Worm (Caenorhabditis elegans) whole organism, mixed stage, embryonic: Measurements from ENCODE around the gene F10G2.10.

Experiments used
- M03D4.4 ChIP-seq: sonication (generic microtip); optimal IDR thresholded peaks from 2 replicates; lab custom pipeline; 2017; ENCODE audit warnings: mild to moderate bottlenecking, missing genetic modification characterization, missing compliant biosample characterization
- bed-3 ChIP-seq: fragments of 200-800 bp; sonication (Bioruptor generic); optimal IDR thresholded peaks from 3 replicates; lab custom pipeline; 2018; ENCODE audit warnings: mild to moderate bottlenecking, missing genetic modification characterization, moderate library complexity, missing compliant biosample characterization
- blmp-1 ChIP-seq: fragments of 150-350 bp; optimal IDR thresholded peaks from 2 replicates; lab custom pipeline; 2014; ENCODE audit warnings: missing biosample characterization, missing genetic modification characterization
- ceh-39 ChIP-seq: fragments of 150-350 bp; optimal IDR thresholded peaks from 2 replicates; lab custom pipeline; 2014; ENCODE audit warnings: missing biosample characterization, missing genetic modification characterization
- ceh-43 ChIP-seq: fragments of 200-800 bp; sonication (Bioruptor generic); optimal IDR thresholded peaks from 2 replicates; lab custom pipeline; 2018; ENCODE audit warnings: mild to moderate bottlenecking, missing genetic modification characterization, moderate library complexity, missing compliant biosample characterization
- ceh-83 ChIP-seq: fragments of 200-800 bp; sonication (Bioruptor generic); optimal IDR thresholded peaks from 2 replicates; lab custom pipeline; 2018; ENCODE audit warnings: mild to moderate bottlenecking, missing genetic modification characterization, missing compliant biosample characterization
- ces-1 ChIP-seq: fragments of 150-350 bp; optimal IDR thresholded peaks from 2 replicates; lab custom pipeline; 2014; ENCODE audit warnings: missing biosample characterization, missing genetic modification reagents, missing genetic modification characterization
- cnd-1 ChIP-seq: fragments of 200-800 bp; sonication (Bioruptor generic); optimal IDR thresholded peaks from 2 replicates; lab custom pipeline; 2018; ENCODE audit warnings: mild to moderate bottlenecking, missing genetic modification characterization, missing compliant biosample characterization
- drap-1 ChIP-seq: fragments of 200-800 bp; sonication (Bioruptor generic); optimal IDR thresholded peaks from 3 replicates; lab custom pipeline; 2018; ENCODE audit warnings: mild to moderate bottlenecking, missing genetic modification characterization, missing compliant biosample characterization
- elt-1 ChIP-seq: sonication (generic microtip); optimal IDR thresholded peaks from 2 replicates; lab custom pipeline; 2017; ENCODE audit warnings: missing genetic modification characterization, mild to moderate bottlenecking, missing compliant biosample characterization, antibody characterized with exemption, moderate library complexity, borderline replicate concordance; ENCODE audit not compliant: insufficient read depth
- elt-3 ChIP-seq: fragments of 150-350 bp; optimal IDR thresholded peaks from 2 replicates; lab custom pipeline; 2014; ENCODE audit warnings: missing biosample characterization, missing genetic modification characterization
- flh-1 ChIP-seq: fragments of 200-800 bp; sonication (Bioruptor generic); optimal IDR thresholded peaks from 2 replicates; lab custom pipeline; 2018; ENCODE audit warnings: mild to moderate bottlenecking, missing genetic modification characterization, moderate library complexity, missing compliant biosample characterization
- hlh-1 ChIP-seq: fragments of 150-350 bp; optimal IDR thresholded peaks from 2 replicates; lab custom pipeline; 2014; ENCODE audit warnings: missing biosample characterization, missing genetic modification reagents, missing genetic modification characterization
- lin-13 ChIP-seq: fragments of 150-350 bp; optimal IDR thresholded peaks from 2 replicates; lab custom pipeline; 2014; ENCODE audit warnings: missing biosample characterization, missing genetic modification characterization
- lin-32 ChIP-seq: fragments of 200-800 bp; sonication (Bioruptor generic); optimal IDR thresholded peaks from 2 replicates; lab custom pipeline; 2018; ENCODE audit warnings: mild to moderate bottlenecking, missing genetic modification characterization, missing compliant biosample characterization
- lsy-2 ChIP-seq: fragments of 150-350 bp; optimal IDR thresholded peaks from 2 replicates; lab custom pipeline; 2014; ENCODE audit warnings: missing biosample characterization, missing genetic modification characterization
- mab-5 ChIP-seq: fragments of 150-350 bp; optimal IDR thresholded peaks from 2 replicates; lab custom pipeline; 2014; ENCODE audit warnings: missing biosample characterization, missing genetic modification characterization
- nhr-28 ChIP-seq: fragments of 150-350 bp; optimal IDR thresholded peaks from 2 replicates; lab custom pipeline; 2014; ENCODE audit warnings: missing biosample characterization, missing genetic modification characterization
- nhr-76 ChIP-seq: sonication (generic microtip); optimal IDR thresholded peaks from 2 replicates; lab custom pipeline; 2017; ENCODE audit warnings: missing biosample characterization, missing genetic modification characterization
- pha-4 ChIP-seq: fragments of 150-350 bp; optimal IDR thresholded peaks from 2 replicates; lab custom pipeline; 2018; ENCODE audit warnings: missing biosample characterization, missing genetic modification reagents, missing genetic modification characterization
- sem-2 ChIP-seq: fragments of 200-800 bp; sonication (Bioruptor generic); optimal IDR thresholded peaks from 2 replicates; lab custom pipeline; 2018; ENCODE audit warnings: mild to moderate bottlenecking, missing genetic modification characterization, missing compliant biosample characterization
- snpc-4 ChIP-seq: fragments of 150-350 bp; optimal IDR thresholded peaks from 2 replicates; lab custom pipeline; 2014; ENCODE audit warnings: missing biosample characterization, missing genetic modification characterization
- sptf-1 ChIP-seq: sonication (generic microtip); optimal IDR thresholded peaks from 2 replicates; lab custom pipeline; 2017; ENCODE audit warnings: mild to moderate bottlenecking, missing genetic modification characterization, moderate library complexity, missing compliant biosample characterization
- tbx-8 ChIP-seq: fragments of 200-800 bp; sonication (Bioruptor generic); optimal IDR thresholded peaks from 2 replicates; lab custom pipeline; 2018; ENCODE audit warnings: mild to moderate bottlenecking, missing genetic modification characterization, moderate library complexity, missing compliant biosample characterization
- unc-62 ChIP-seq: fragments of 150-350 bp; optimal IDR thresholded peaks from 2 replicates; lab custom pipeline; 2014; ENCODE audit warnings: missing biosample characterization, missing genetic modification reagents, missing genetic modification characterization
- ztf-11 ChIP-seq: fragments of 150-350 bp; optimal IDR thresholded peaks from 2 replicates; lab custom pipeline; 2014; ENCODE audit warnings: missing biosample characterization, missing genetic modification characterization

Gene F10G2.10

ce11 chrV:7321915-7322314 lies at the start of gene F10G2.10:
Gene F10G2.10 (plus strand): TSS chrV:7322215.
- TF ChIP-seq drap-1 (no peak), ceh-39 (tag; lab: Kevin White, UChicago) (no peak), ces-1 (GFP tag; lab: Kevin White, UChicago) (no peak), elt-3 (no peak), bed-3 (no peak)

ce11 chrV:7274992-7275391 lies 47.0 kb upstream of the F10G2.10 start, which contains the start of gene C13A2.10:
Gene C13A2.10 (minus strand): TSS chrV:7275092.
- TF ChIP-seq lsy-2 (no peak), nhr-76 (tag; lab: Kevin White, UChicago) (no peak), cnd-1 (tag; lab: Kevin White, UChicago) (no peak), elt-1 (tag; lab: Kevin White, UChicago) (no peak), mab-5 (tag; lab: Kevin White, UChicago) (no peak), lin-32 (GFP tag; lab: Kevin White, UChicago) (no peak), snpc-4 (no peak)

ce11 chrV:7275491-7275890 lies 46.5 kb upstream of the F10G2.10 start, which contains the start of gene C13A2.5:
Gene C13A2.5 (plus strand): TSS chrV:7275791.
- TF ChIP-seq ces-1 (GFP tag; lab: Kevin White, UChicago): no peak
- TF ChIP-seq ztf-11: no peak
- TF ChIP-seq elt-1 (tag; lab: Kevin White, UChicago): no peak
- no peak for TF ChIP-seq unc-62
- TF ChIP-seq lsy-2: no peak
- no peak for TF ChIP-seq nhr-76 (tag; lab: Kevin White, UChicago)
- no peak for TF ChIP-seq sem-2 (GFP tag; lab: Kevin White, UChicago)
- no peak for TF ChIP-seq blmp-1
- no peak for TF ChIP-seq flh-1 (GFP tag; lab: Kevin White, UChicago)
- TF ChIP-seq M03D4.4 (tag; lab: Kevin White, UChicago): no peak
- TF ChIP-seq hlh-1: no peak
- no peak for TF ChIP-seq pha-4 (tag; lab: Kevin White, UChicago)

- no peak for TF ChIP-seq ceh-43 (GFP tag; lab: Kevin White, UChicago)
- no peak for TF ChIP-seq sptf-1 (tag; lab: Kevin White, UChicago)
- TF ChIP-seq ces-1 (GFP tag; lab: Kevin White, UChicago): no peak
- TF ChIP-seq tbx-8 (GFP tag; lab: Kevin White, UChicago): no peak
Observed at ce11 chrV:7279090-7279489, 42.9 kb upstream of the F10G2.10 start, which contains the start of gene C13A2.4. Gene C13A2.4 (plus strand): TSS chrV:7279390.

ce11 chrV:7282037-7282436 lies 40.0 kb upstream of the F10G2.10 start, which contains the start of gene C13A2.3:
Gene C13A2.3 (plus strand): TSS chrV:7282337.
- TF ChIP-seq sem-2 (GFP tag; lab: Kevin White, UChicago) (no peak), nhr-28 (tag; lab: Kevin White, UChicago) (no peak), nhr-76 (tag; lab: Kevin White, UChicago) (no peak), ztf-11 (no peak), bed-3 (no peak), mab-5 (tag; lab: Kevin White, UChicago) (no peak), elt-1 (tag; lab: Kevin White, UChicago) (no peak), tbx-8 (GFP tag; lab: Kevin White, UChicago) (no peak), cnd-1 (tag; lab: Kevin White, UChicago) (no peak), blmp-1 (no peak), lin-13 (tag; lab: Kevin White, UChicago) (no peak), ceh-83 (GFP tag; lab: Kevin White, UChicago) (no peak), pha-4 (tag; lab: Kevin White, UChicago) (no peak), flh-1 (GFP tag; lab: Kevin White, UChicago) (no peak)

- no peak for TF ChIP-seq cnd-1 (tag; lab: Kevin White, UChicago)
- TF ChIP-seq flh-1 (GFP tag; lab: Kevin White, UChicago): no peak
Observed at ce11 chrV:7288699-7289098, 33.3 kb upstream of the F10G2.10 start, which contains the start of gene C13A2.1. Gene C13A2.1 (plus strand): TSS chrV:7288999.

ce11 chrV:7295270-7295669 lies 26.7 kb upstream of the F10G2.10 start, which contains the start of gene F07G11.4:
Gene F07G11.4 (minus strand): TSS chrV:7295370.
- TF ChIP-seq nhr-76 (tag; lab: Kevin White, UChicago) (no peak), sem-2 (GFP tag; lab: Kevin White, UChicago) (no peak), nhr-28 (tag; lab: Kevin White, UChicago) (no peak), ceh-43 (GFP tag; lab: Kevin White, UChicago) (no peak), ces-1 (GFP tag; lab: Kevin White, UChicago) (no peak)
- TF ChIP-seq, all 35 proteins: peak for 0
